Worm (Caenorhabditis elegans): Measurements from ENCODE around the gene F29G6.1.

ce11 chrX:11454231-11454630, 47.8 kb upstream of the F29G6.1 start, which contains the start of gene F48C5.2:
- no peak for TF ChIP-seq tbx-37 (GFP tag; conservative IDR thresholded peaks at IDR 0.05)
- no peak for TF ChIP-seq ets-7 (tag; optimal IDR thresholded peaks at IDR 0.05)
- TF ChIP-seq ama-1 (optimal IDR thresholded peaks at IDR 0.05): no peak
- TF ChIP-seq hmbx-1 (tag; optimal IDR thresholded peaks at IDR 0.05): no peak
- TF ChIP-seq tbx-11 (GFP tag; IDR thresholded peaks at IDR 0.05): no peak
- no peak for TF ChIP-seq ceh-13 (GFP tag; optimal IDR thresholded peaks at IDR 0.05)

Data from whole organism, early embryonic.